Worm (Caenorhabditis elegans) whole organism, late embryonic: ENCODE data around the gene his-32.

Experiments
- C08G9.2 ChIP-seq: sonication (generic microtip); optimal IDR thresholded peaks from 2 replicates; lab custom pipeline; 2016; ENCODE audit warnings: mild to moderate bottlenecking, missing genetic modification characterization, moderate library complexity, missing compliant biosample characterization
- C38D4.7 ChIP-seq: fragments of 200-800 bp; sonication (Bioruptor generic); optimal IDR thresholded peaks from 2 replicates; lab custom pipeline; 2018; ENCODE audit warnings: mild to moderate bottlenecking, missing genetic modification characterization, moderate library complexity, missing compliant biosample characterization
- K02D7.2 ChIP-seq: sonication (generic microtip); optimal IDR thresholded peaks from 2 replicates; lab custom pipeline; 2017; ENCODE audit warnings: mild to moderate bottlenecking, missing genetic modification characterization, missing compliant biosample characterization
- K09A11.1 ChIP-seq: sonication (generic microtip); optimal IDR thresholded peaks from 2 replicates; lab custom pipeline; 2017; ENCODE audit warnings: antibody characterized with exemption, mild to moderate bottlenecking, missing genetic modification characterization, missing compliant biosample characterization; ENCODE audit not compliant: insufficient read depth
- Y22D7AL.16 ChIP-seq: sonication (generic microtip); optimal IDR thresholded peaks from 2 replicates; lab custom pipeline; 2016; ENCODE audit warnings: missing genetic modification characterization, missing compliant biosample characterization
- ahr-1 ChIP-seq: sonication (generic microtip); optimal IDR thresholded peaks from 2 replicates; lab custom pipeline; 2016; ENCODE audit warnings: missing genetic modification characterization, missing compliant biosample characterization
- ama-1 ChIP-seq: fragments of 150-350 bp; optimal IDR thresholded peaks from 2 replicates; lab custom pipeline; 2014
- ceh-18 ChIP-seq: sonication (generic microtip); optimal IDR thresholded peaks from 2 replicates; lab custom pipeline; 2016; ENCODE audit warnings: missing genetic modification characterization, missing compliant biosample characterization
- ceh-2 ChIP-seq: sonication (generic microtip); optimal IDR thresholded peaks from 2 replicates; lab custom pipeline; 2016; ENCODE audit warnings: missing genotype, missing genetic modification characterization, missing compliant biosample characterization
- ceh-31 ChIP-seq: sonication (generic microtip); optimal IDR thresholded peaks from 2 replicates; lab custom pipeline; 2016; ENCODE audit warnings: missing genetic modification characterization, missing compliant biosample characterization
- ceh-45 ChIP-seq: fragments of 200-800 bp; sonication (Bioruptor generic); IDR thresholded peaks from 2 replicates; pipeline ENCODE4 v1.3.6; 2022; ENCODE audit warnings: missing genetic modification reagents, missing genetic modification characterization, missing compliant biosample characterization
- ceh-48 ChIP-seq: sonication (generic microtip); optimal IDR thresholded peaks from 2 replicates; lab custom pipeline; 2016; ENCODE audit warnings: missing genetic modification characterization, inconsistent platforms, missing compliant biosample characterization
- ceh-6 ChIP-seq: fragments of 200-800 bp; sonication (Bioruptor generic); optimal IDR thresholded peaks from 2 replicates; lab custom pipeline; 2018; ENCODE audit warnings: mild to moderate bottlenecking, missing genetic modification characterization, missing compliant biosample characterization
- ceh-9 ChIP-seq: sonication (generic microtip); optimal IDR thresholded peaks from 2 replicates; lab custom pipeline; 2016; ENCODE audit warnings: mild to moderate bottlenecking, missing genetic modification characterization, inconsistent platforms, missing compliant biosample characterization
- dmd-4 ChIP-seq: sonication (generic microtip); optimal IDR thresholded peaks from 2 replicates; lab custom pipeline; 2016; ENCODE audit warnings: borderline replicate concordance, missing genetic modification characterization, missing compliant biosample characterization
- elt-2 ChIP-seq: sonication (generic microtip); optimal IDR thresholded peaks from 2 replicates; lab custom pipeline; 2016; ENCODE audit warnings: missing genetic modification reagents, missing genetic modification characterization, missing compliant biosample characterization
- ets-4 ChIP-seq: sonication (generic microtip); optimal IDR thresholded peaks from 2 replicates; lab custom pipeline; 2016; ENCODE audit warnings: missing genetic modification characterization, missing compliant biosample characterization
- eyg-1 ChIP-seq: sonication (generic microtip); optimal IDR thresholded peaks from 2 replicates; lab custom pipeline; 2016; ENCODE audit warnings: missing genotype, missing genetic modification characterization, missing compliant biosample characterization
- hlh-13 ChIP-seq: fragments of 200-800 bp; sonication (Bioruptor generic); optimal IDR thresholded peaks from 2 replicates; lab custom pipeline; 2018; ENCODE audit warnings: mild to moderate bottlenecking, missing genetic modification characterization, missing compliant biosample characterization
- hlh-30 ChIP-seq: sonication (generic microtip); optimal IDR thresholded peaks from 2 replicates; lab custom pipeline; 2017; ENCODE audit warnings: antibody characterized with exemption, missing genetic modification characterization, missing compliant biosample characterization; ENCODE audit not compliant: insufficient read depth
- hlh-6 ChIP-seq: sonication (generic microtip); optimal IDR thresholded peaks from 2 replicates; lab custom pipeline; 2016; ENCODE audit warnings: missing genotype, missing genetic modification characterization, missing compliant biosample characterization
- hlh-8 ChIP-seq: sonication (generic microtip); optimal IDR thresholded peaks from 2 replicates; lab custom pipeline; 2016; ENCODE audit warnings: missing genotype, missing genetic modification characterization, missing compliant biosample characterization
- lim-6 ChIP-seq: sonication (generic microtip); optimal IDR thresholded peaks from 2 replicates; lab custom pipeline; 2016; ENCODE audit warnings: missing genetic modification characterization, missing compliant biosample characterization
- mec-3 ChIP-seq: sonication (generic microtip); optimal IDR thresholded peaks from 2 replicates; lab custom pipeline; 2016; ENCODE audit warnings: borderline replicate concordance, missing genetic modification characterization, missing compliant biosample characterization
- nhr-11 ChIP-seq: fragments of 150-350 bp; optimal IDR thresholded peaks from 2 replicates; lab custom pipeline; 2014; ENCODE audit warnings: missing biosample characterization, missing genetic modification characterization
- nhr-232 ChIP-seq: sonication (generic microtip); optimal IDR thresholded peaks from 2 replicates; lab custom pipeline; 2016; ENCODE audit warnings: missing genetic modification characterization, missing compliant biosample characterization
- odd-2 ChIP-seq: sonication (generic microtip); optimal IDR thresholded peaks from 2 replicates; lab custom pipeline; 2017; ENCODE audit warnings: antibody characterized with exemption, mild to moderate bottlenecking, missing genetic modification characterization, missing compliant biosample characterization
- pag-3 ChIP-seq: sonication (generic microtip); optimal IDR thresholded peaks from 2 replicates; lab custom pipeline; 2016; ENCODE audit warnings: missing compliant biosample characterization, missing genetic modification characterization, borderline replicate concordance
- pat-9 ChIP-seq: fragments of 200-800 bp; sonication (Bioruptor generic); optimal IDR thresholded peaks from 2 replicates; lab custom pipeline; 2018; ENCODE audit warnings: mild to moderate bottlenecking, missing genetic modification characterization, moderate library complexity, missing compliant biosample characterization
- pax-1 ChIP-seq: fragments of 150-350 bp; optimal IDR thresholded peaks from 2 replicates; lab custom pipeline; 2014; ENCODE audit warnings: missing biosample characterization, missing genetic modification characterization
- pha-2 ChIP-seq: sonication (generic microtip); optimal IDR thresholded peaks from 2 replicates; lab custom pipeline; 2017; ENCODE audit warnings: mild to moderate bottlenecking, missing genetic modification characterization, missing compliant biosample characterization
- pha-4 ChIP-seq: fragments of 150-350 bp; optimal IDR thresholded peaks from 2 replicates; lab custom pipeline; 2018; ENCODE audit warnings: missing biosample characterization, missing genetic modification reagents, missing genetic modification characterization
- pqm-1 ChIP-seq: sonication (generic microtip); optimal IDR thresholded peaks from 2 replicates; lab custom pipeline; 2016; ENCODE audit warnings: missing genetic modification characterization, missing compliant biosample characterization
- ref-2 ChIP-seq: sonication (generic microtip); optimal IDR thresholded peaks from 2 replicates; lab custom pipeline; 2016; ENCODE audit warnings: missing genetic modification characterization, missing compliant biosample characterization
- rnt-1 ChIP-seq: sonication (generic microtip); optimal IDR thresholded peaks from 2 replicates; lab custom pipeline; 2016; ENCODE audit warnings: missing genetic modification characterization, missing compliant biosample characterization
- sox-2 ChIP-seq: fragments of 200-800 bp; sonication (Bioruptor generic); IDR thresholded peaks from 2 replicates; pipeline ENCODE4 v1.3.6; 2022; ENCODE audit warnings: missing genetic modification reagents, missing genetic modification characterization, missing compliant biosample characterization
- syd-9 ChIP-seq: sonication (generic microtip); optimal IDR thresholded peaks from 2 replicates; lab custom pipeline; 2016; ENCODE audit warnings: mild to moderate bottlenecking, missing genetic modification characterization, moderate library complexity, missing compliant biosample characterization
- tbx-2 ChIP-seq: sonication (generic microtip); optimal IDR thresholded peaks from 2 replicates; lab custom pipeline; 2016; ENCODE audit warnings: missing genetic modification characterization, missing compliant biosample characterization
- tbx-7 ChIP-seq: sonication (generic microtip); optimal IDR thresholded peaks from 2 replicates; lab custom pipeline; 2016; ENCODE audit warnings: missing genotype, missing genetic modification characterization, missing compliant biosample characterization
- ttx-3 ChIP-seq: sonication (generic microtip); optimal IDR thresholded peaks from 2 replicates; lab custom pipeline; 2016; ENCODE audit warnings: missing genetic modification reagents, missing genetic modification characterization, missing compliant biosample characterization
- unc-3 ChIP-seq, 2 experiments: fragments of 200-800 bp in 1 of 2; sonication (Bioruptor generic) in 1 of 2; sonication (generic microtip) in 1 of 2; conservative IDR thresholded peaks in 1 of 2; optimal IDR thresholded peaks in 1 of 2; 2 replicates each; pipeline versions ENCODE4 v1.3.6 to Lab custom; 2016 to 2022; ENCODE audit warnings: missing compliant biosample characterization in 2 of 2, missing genetic modification characterization in 2 of 2, missing genetic modification reagents in 1 of 2
- unc-42 ChIP-seq: sonication (generic microtip); optimal IDR thresholded peaks from 2 replicates; lab custom pipeline; 2016; ENCODE audit warnings: missing genotype, missing genetic modification characterization, missing compliant biosample characterization
- unc-55 ChIP-seq: sonication (generic microtip); optimal IDR thresholded peaks from 2 replicates; lab custom pipeline; 2017; ENCODE audit warnings: missing biosample characterization, missing genetic modification reagents, missing genetic modification characterization
- unc-86 ChIP-seq: sonication (generic microtip); optimal IDR thresholded peaks from 2 replicates; lab custom pipeline; 2016; ENCODE audit warnings: missing genetic modification characterization, missing compliant biosample characterization
- ztf-16 ChIP-seq: sonication (generic microtip); optimal IDR thresholded peaks from 2 replicates; lab custom pipeline; 2017; ENCODE audit warnings: missing genetic modification characterization, missing compliant biosample characterization

The his-32 gene

ce11 chrIV:8360817-8361216, 26.7 kb downstream of the his-32 start, which contains the start of gene sqv-1:
sqv-1 (plus strand) TSS chrIV:8361117.
- TF ChIP-seq ahr-1 (tag; lab: Kevin White, UChicago): no peak
- no peak for TF ChIP-seq tbx-2 (tag; lab: Kevin White, UChicago)
- no peak for TF ChIP-seq hlh-8 (tag; lab: Kevin White, UChicago)
- TF ChIP-seq ztf-16 (tag; lab: Kevin White, UChicago): no peak
- no peak for TF ChIP-seq hlh-13 (GFP tag; lab: Kevin White, UChicago)
- TF ChIP-seq unc-3 (GFP tag; conservative IDR thresholded peaks at IDR 0.05; lab: Robert Waterston, UW): no peak
- TF ChIP-seq unc-3 (tag; optimal IDR thresholded peaks at IDR 0.05; lab: Kevin White, UChicago): no peak
- no peak for TF ChIP-seq K02D7.2 (tag; lab: Kevin White, UChicago)
- TF ChIP-seq ceh-45 (GFP tag; lab: Robert Waterston, UW): no peak
- no peak for TF ChIP-seq ets-4 (tag; lab: Kevin White, UChicago)
- no peak for TF ChIP-seq odd-2 (tag; lab: Kevin White, UChicago)
- no peak for TF ChIP-seq pha-2 (tag; lab: Kevin White, UChicago)
- TF ChIP-seq pqm-1 (tag; lab: Kevin White, UChicago): no peak
- no peak for TF ChIP-seq ref-2 (tag; lab: Kevin White, UChicago)
- TF ChIP-seq ceh-48: no peak
- TF ChIP-seq ama-1 (lab: Kevin White, UChicago): no peak
- no peak for TF ChIP-seq elt-2 (tag; lab: Kevin White, UChicago)
- TF ChIP-seq K09A11.1 (tag; lab: Kevin White, UChicago): no peak
- no peak for TF ChIP-seq Y22D7AL.16
- no peak for TF ChIP-seq sox-2
- TF ChIP-seq pag-3 (tag; lab: Kevin White, UChicago): no peak

ce11 chrIV:8363163-8363562, 29.1 kb downstream of the his-32 start, which contains the start of gene D2096.12:
D2096.12 (plus strand) TSS chrIV:8363463.
- TF ChIP-seq ceh-18 (no peak), dmd-4 (tag; lab: Kevin White, UChicago) (no peak), nhr-232 (tag; lab: Kevin White, UChicago) (no peak), tbx-7 (tag; lab: Kevin White, UChicago) (no peak), pax-1 (tag; lab: Kevin White, UChicago) (no peak), Y22D7AL.16 (no peak), ceh-2 (tag; lab: Kevin White, UChicago) (no peak), unc-86 (no peak), hlh-30 (no peak), syd-9 (tag; lab: Kevin White, UChicago) (no peak), ref-2 (tag; lab: Kevin White, UChicago) (no peak), pha-4 (tag; lab: Kevin White, UChicago) (no peak), ttx-3 (tag; lab: Kevin White, UChicago) (no peak), nhr-11 (tag; lab: Kevin White, UChicago) (no peak), ets-4 (tag; lab: Kevin White, UChicago) (no peak), hlh-6 (tag; lab: Kevin White, UChicago) (no peak), eyg-1 (tag; lab: Kevin White, UChicago) (no peak), unc-42 (tag; lab: Kevin White, UChicago) (no peak)

ce11 chrIV:8366295-8366694, 32.2 kb downstream of the his-32 start, which contains the start of gene aagr-1:
aagr-1 (plus strand) TSS chrIV:8366521.
- TF ChIP-seq pat-9 (tag; lab: Kevin White, UChicago): no peak
- TF ChIP-seq ceh-9 (tag; lab: Kevin White, UChicago): no peak
- TF ChIP-seq ceh-2 (tag; lab: Kevin White, UChicago): no peak

- TF ChIP-seq hlh-13 (GFP tag; lab: Kevin White, UChicago) (no peak), unc-55 (GFP tag; lab: Kevin White, UChicago) (no peak), C08G9.2 (no peak), dmd-4 (tag; lab: Kevin White, UChicago) (no peak), mec-3 (tag; lab: Kevin White, UChicago) (no peak), rnt-1 (tag; lab: Kevin White, UChicago) (no peak), pat-9 (tag; lab: Kevin White, UChicago) (no peak), unc-86 (no peak), ceh-31 (tag; lab: Kevin White, UChicago) (no peak), hlh-30 (no peak), K09A11.1 (tag; lab: Kevin White, UChicago) (no peak), odd-2 (tag; lab: Kevin White, UChicago) (no peak), C38D4.7 (GFP tag; lab: Kevin White, UChicago) (no peak), ceh-6 (GFP tag; lab: Kevin White, UChicago) (no peak), pqm-1 (tag; lab: Kevin White, UChicago) (no peak), syd-9 (tag; lab: Kevin White, UChicago) (no peak), ceh-2 (tag; lab: Kevin White, UChicago) (no peak), lim-6 (tag; lab: Kevin White, UChicago) (no peak), pha-2 (tag; lab: Kevin White, UChicago) (no peak)
Observed at ce11 chrIV:8367887-8368286, 33.8 kb downstream of the his-32 start.
